Worm (Caenorhabditis elegans) whole organism, L4/young adult: ENCODE measurements around the gene ant-1.1.

Experiments used
- W03F9.2 ChIP-seq: fragments of 150-350 bp; optimal IDR thresholded peaks from 2 replicates; lab custom pipeline; 2014; ENCODE audit warnings: missing biosample characterization, missing genetic modification characterization
- dao-5 ChIP-seq: sonication (generic microtip); optimal IDR thresholded peaks from 2 replicates; lab custom pipeline; 2016; ENCODE audit warnings: missing genotype, missing genetic modification characterization, moderate library complexity, missing compliant biosample characterization

- TF ChIP-seq W03F9.2 (tag; lab: Kevin White, UChicago) (no peak), dao-5 (no peak)
Observed at ce11 chrIII:13430162-13430561, 32.8 kb upstream of the ant-1.1 start, which contains the start of gene trf-1.
